Worm (Caenorhabditis elegans) whole organism, dauer: Measurements from ENCODE around the gene ZK666.15.

Experiments used
- unc-62 ChIP-seq: sonication (generic microtip); optimal IDR thresholded peaks from 2 replicates; lab custom pipeline; 2017; ENCODE audit warnings: missing biosample characterization, missing genetic modification reagents, missing genetic modification characterization

The ZK666.15 gene

ce11 chrII:10494467-10494866, 7.6 kb downstream of the ZK666.15 start, which contains the start of gene ZK666.14:
Gene ZK666.14, plus strand, starts transcription at chrII:10494767.
- no peak for TF ChIP-seq unc-62

- no peak for TF ChIP-seq unc-62
Measured at ce11 chrII:10495912-10496311, 9.1 kb downstream of the ZK666.15 start, which contains the start of gene ZK666.12. Gene ZK666.12, plus strand, starts transcription at chrII:10496212.

ce11 chrII:10500674-10501073, 13.8 kb downstream of the ZK666.15 start:
- no peak for TF ChIP-seq unc-62

DNA sequence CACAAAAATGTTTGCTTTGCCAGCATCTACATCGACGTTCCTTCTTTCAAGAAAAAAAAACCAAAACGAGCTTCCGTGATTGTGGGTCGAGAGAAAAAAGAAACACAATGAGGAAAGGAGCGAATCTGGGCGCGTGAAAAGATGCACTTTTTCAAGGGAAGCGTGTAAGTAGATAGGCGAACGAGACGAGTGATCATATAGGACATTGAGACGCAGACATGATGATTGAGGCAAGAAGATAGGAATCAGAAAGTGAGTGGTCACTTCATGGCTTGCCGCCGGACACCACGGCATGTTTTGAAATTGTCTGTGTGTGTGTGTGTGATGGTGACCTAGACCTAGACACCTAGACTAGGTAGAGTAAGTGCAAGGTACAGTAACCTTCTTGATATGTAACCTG, 14.7 kb downstream of the ZK666.15 start:
- no peak for TF ChIP-seq unc-62

DNA sequence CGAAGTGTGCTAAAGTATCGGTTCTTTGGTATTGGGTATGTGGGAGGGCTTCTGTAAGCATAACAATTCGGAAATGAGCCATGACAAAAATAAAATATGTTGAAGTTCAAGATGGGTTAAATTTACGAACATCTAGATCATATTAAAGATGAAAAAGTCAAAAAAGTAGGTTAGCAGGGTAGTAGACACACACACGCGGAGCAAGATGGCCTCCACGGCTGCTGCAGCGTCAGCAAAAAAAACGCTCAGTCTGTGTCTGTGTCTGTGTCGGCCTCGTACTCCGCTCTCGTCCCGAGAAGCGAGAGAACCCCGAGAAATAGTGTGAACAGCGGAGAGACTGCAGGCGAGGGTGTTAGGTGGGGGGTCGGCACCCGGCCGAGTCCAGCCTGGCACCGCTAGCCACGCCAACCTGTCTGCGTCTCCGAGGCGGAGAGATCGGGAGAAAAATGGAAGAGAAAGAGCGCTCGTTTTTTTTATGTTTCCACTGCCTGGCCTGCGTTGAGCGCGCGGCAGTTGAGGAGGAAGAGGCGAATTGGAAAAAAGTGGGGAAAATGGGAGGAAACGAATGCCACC, 15.7 kb downstream of the ZK666.15 start, which contains the start of gene myrf-1:
TSS of gene myrf-1 (minus strand) at position 51 of the 573 bp plus-strand sequence.
- no peak for TF ChIP-seq unc-62

ce11 chrII:10504729-10505128, 17.9 kb downstream of the ZK666.15 start:
- TF ChIP-seq unc-62 = no peak

DNA sequence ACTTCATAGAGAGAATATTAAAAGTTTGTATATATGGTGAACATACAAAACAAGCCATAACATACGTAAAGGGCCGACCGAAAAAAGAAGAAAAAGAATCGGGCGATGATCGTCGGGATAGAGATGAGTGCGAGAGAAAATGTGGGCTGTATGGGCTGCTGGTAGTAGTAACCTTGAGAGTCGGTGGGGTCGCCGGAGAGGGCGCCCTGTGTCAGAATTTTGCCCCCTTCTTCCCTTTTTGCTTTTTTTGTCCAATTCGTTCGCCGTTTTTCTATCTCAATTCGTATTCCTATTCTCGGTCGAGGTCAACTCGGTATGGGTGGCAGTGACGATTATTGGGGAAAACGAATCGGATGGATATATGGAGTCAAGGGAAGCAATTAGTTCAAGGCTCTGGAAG, 19.1 kb downstream of the ZK666.15 start:
- TF ChIP-seq unc-62 = no peak

DNA sequence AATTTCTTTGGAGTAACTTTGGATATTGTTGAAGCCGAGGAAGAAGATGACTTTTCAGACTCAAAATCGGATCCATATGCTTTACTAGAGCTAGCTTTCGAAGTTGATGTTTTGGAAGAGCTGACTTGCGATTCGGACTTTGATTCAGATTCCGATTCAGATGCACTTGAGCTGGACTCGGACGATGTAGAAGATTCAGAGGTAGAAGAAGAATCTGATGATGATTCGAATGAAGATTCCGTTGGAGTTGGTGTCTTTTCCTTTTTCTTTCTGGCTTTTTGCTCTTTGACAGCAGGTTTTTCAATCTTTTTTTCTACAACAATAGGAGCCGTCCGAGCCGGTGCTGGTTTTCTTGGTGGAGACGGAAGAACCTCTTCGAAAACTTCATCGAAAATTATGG, 21.1 kb downstream of the ZK666.15 start:
- no peak for TF ChIP-seq unc-62

DNA sequence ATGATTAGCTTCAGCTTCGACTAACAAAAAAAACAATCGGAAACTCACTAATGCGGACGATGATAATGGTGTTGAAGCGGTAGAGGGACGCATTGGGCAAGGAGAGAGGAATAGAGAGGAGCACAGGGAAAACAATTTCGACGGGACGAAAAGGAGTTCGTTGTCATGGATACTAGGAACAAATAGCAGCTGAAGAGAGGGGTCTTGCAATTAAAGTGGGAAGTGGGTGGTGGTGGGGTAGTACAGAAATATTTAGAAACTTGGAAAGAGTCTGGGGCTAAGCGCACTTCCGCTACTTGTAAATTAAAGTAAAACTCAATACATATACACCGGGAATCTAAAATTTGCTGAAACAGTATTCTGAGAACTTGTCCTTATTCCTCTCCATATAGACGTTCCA, 22.9 kb downstream of the ZK666.15 start, which contains the start of gene F59B10.2:
TSS of gene F59B10.2 (minus strand) at position 101 of the 400 bp plus-strand sequence.
- TF ChIP-seq unc-62 = no peak

DNA sequence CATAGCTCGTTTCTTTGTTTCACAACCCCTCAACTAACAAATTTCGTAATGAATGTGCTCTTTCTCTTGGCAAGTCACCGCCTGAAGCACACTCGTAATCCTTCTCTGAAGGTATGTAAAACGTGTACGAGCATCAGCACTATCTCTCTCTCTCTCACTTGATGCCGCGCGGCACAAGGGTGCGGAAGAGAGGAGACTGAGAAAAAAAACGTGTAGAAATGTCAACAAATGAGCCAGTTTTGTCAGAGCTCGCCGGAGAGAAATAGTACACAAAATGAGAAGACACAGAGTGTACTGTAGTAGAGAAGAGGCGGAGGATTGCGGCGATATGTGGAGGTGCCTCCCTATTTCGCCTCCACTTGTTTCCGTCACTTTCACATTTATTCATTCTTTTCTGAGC, 23.4 kb downstream of the ZK666.15 start, which contains the start of gene F59B10.3:
TSS of gene F59B10.3 (plus strand) at position 301 of the 400 bp plus-strand sequence.
- no peak for TF ChIP-seq unc-62

DNA sequence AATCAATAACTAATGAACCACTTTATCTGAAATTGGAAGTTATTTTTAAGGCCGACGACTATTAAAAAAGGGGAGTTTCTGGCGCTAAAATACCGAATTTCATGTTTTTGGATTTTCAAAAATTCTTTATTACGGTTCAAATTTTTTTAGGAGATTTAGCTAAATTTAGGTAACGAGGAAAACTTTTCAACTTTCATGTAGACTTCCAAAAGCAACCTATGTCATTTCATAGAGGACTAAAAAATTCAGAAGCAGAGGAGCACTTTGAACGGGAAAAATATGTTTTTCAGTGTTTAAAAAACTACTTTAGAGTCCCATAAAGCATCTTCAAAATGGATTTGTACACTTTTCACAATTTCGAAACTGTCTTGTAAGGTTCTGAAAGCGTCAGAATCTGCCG, 26.5 kb downstream of the ZK666.15 start:
- no peak for TF ChIP-seq unc-62

DNA sequence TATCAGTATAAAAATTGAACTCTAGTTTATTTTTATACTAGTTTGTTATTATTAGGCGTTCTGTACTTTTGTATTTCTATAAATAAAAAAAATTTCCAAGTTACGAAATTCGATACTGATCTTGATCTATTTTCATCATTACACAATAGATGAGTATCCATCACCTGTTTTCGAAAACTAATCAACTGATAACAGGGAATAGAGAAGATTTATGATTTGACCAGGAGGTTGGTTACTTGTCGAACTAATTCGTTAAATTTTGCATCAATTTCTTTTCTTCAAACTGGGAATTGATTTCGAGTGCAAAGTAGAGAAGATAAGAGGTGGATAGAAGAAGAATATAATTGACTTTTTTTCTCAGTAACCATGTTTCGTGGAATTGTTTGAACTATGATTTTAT, 28.6 kb downstream of the ZK666.15 start:
- TF ChIP-seq unc-62 = no peak

- no peak for TF ChIP-seq unc-62
Measured at ce11 chrII:10516375-10516774, 29.5 kb downstream of the ZK666.15 start.

DNA sequence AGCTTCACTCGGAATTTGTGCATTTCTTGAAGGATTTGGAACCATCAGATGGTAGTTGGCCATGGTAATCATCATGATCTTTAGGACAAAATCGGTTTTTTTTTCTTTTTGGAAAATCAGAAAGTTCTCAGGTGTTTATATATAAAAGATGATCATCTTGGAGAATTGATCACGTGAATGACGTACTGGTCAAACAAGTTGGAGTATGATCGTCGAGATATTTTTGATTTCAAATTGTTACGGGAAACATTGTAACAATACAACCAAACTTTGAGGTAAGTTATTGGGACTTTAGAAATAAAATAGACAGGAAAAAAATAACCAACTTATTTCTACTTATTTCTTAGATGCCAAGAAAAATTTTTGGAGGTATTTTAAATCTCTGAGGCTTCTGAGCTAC, 32.2 kb downstream of the ZK666.15 start, which contains the start of gene F59B10.4:
TSS of gene F59B10.4 (minus strand) at position 101 of the 400 bp plus-strand sequence.
- no peak for TF ChIP-seq unc-62

DNA sequence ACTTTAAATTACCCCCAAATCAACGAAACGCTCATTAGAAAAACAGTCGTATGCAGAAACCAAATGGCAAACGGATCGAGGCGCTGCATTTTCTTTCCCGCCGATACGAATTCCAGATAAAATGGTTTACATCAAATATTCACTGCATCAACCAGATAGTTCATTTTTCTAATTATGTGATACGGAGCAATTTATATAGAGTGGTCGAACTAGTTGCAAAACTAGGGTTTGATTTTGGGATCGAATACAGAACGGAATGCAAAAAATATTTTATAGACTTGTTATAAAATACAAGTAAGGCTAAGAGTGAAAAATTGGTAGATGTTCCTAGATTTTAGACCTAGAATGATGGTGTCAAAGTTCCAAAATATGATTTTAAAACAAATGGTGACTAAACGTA, 33.0 kb downstream of the ZK666.15 start:
- TF ChIP-seq unc-62 = no peak

DNA sequence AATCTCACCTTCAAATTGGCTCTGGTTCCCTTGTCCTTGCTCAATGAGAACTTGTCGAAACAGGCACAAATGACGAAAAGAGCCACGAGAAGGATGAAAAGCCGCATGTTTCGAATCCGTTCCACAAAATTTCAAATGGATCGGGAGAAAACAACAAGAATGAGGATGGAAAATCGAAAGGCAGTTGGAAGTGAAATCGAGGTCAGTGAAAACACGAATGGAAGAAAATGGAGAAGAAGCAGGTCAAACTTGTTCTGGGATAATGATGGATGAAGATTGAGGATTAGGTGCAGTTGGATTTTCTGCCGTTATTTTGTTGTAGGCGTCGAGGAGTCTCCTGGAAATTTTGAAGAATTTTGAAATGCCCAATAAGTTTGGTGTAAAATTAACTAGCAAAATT, 36.2 kb downstream of the ZK666.15 start:
- TF ChIP-seq unc-62 = no peak

DNA sequence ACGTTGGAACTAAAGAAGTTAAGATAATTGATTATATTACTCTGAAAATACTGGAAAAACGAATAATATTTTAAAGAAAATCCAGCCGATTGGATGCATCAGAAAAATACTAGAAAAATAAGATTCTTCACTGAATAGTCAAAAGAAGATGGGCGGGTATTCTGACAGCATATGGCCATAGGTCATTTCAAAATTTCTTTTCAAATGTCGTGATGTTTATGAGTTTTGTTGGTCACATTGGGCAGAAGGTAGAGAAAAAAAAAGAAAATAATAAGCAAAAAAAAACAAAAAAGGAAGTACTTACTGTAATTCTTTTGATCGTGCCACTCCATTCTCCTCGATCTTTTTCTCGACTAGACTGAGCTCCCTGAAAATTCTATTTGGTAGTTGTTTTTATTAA, 36.7 kb downstream of the ZK666.15 start, which contains the start of gene F59B10.5:
TSS of gene F59B10.5 (minus strand) at position 101 of the 400 bp plus-strand sequence.
- TF ChIP-seq unc-62 = no peak

- TF ChIP-seq unc-62 = no peak
Measured at ce11 chrII:10524374-10524773, 37.5 kb downstream of the ZK666.15 start, which contains the start of gene F59B10.6. Gene F59B10.6, minus strand, starts transcription at chrII:10524474.
